Fruit fly (Drosophila melanogaster): Measurements from ENCODE around the gene Ccdc39.

Ccdc39 gene

DNA sequence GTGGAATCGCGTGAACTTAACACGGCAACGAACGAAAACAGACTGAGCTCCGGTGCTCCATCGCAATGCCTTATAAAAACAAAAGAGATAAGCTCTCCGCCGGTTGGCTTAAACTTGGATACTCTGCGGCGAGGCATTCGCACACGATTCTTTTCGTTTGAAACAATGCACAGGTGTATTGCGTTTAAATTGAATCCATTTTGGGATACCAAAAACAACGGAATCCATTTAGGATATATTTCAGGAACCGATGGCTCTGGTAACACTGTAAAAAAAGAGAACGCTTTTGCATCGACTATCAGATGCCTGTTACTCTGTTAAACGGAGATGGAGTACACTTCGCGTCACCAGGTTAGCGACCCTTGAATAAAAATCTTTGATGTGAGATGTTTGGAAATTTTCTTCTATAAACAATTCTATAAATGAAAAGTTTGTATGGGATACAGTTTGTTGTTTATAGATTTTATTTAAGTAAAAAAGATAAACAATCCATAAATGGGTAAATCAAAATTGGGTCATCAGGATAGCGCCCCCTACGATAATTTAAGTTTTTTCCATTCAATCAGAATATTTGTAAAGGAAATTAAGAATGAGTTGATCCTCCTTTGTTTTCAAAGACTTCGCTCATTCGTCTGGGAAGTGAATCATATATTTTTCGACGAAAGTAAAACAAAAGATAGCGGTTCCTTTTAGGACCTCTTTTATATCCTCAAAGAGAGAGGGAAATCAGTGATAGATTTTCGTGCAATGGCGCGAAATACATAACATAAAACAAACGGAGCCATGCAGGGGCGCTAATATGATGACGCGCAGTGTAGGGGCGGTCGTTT is 52.5 kb downstream of the Ccdc39 start, which contains the start of gene Nep2 (continued):
- no peak for TF ChIP-seq Ravus (GFP tag; IDR thresholded peaks at IDR 0.05)
- TF ChIP-seq cwo (GFP tag; optimal IDR thresholded peaks at IDR 0.05) = no peak
- TF ChIP-seq wek (GFP tag; optimal IDR thresholded peaks at IDR 0.05) = no peak
- TF ChIP-seq ERR (GFP tag; optimal IDR thresholded peaks at IDR 0.05) = no peak
- no peak for TF ChIP-seq CG9876 (GFP tag; optimal IDR thresholded peaks at IDR 0.05)
- TF ChIP-seq row (GFP tag; IDR thresholded peaks at IDR 0.05) = peak; percentile 42; the same call in 2 of the 3 replicates
- TF ChIP-seq CG4404 (GFP tag; IDR thresholded peaks at IDR 0.05) = no peak
- peak; percentile 46 for TF ChIP-seq CG1233 (GFP tag; optimal IDR thresholded peaks at IDR 0.05)
- no peak for TF ChIP-seq CG10147 (GFP tag; optimal IDR thresholded peaks at IDR 0.05)
- no peak for TF ChIP-seq H2.0 (GFP tag; IDR thresholded peaks at IDR 0.05)
- no peak for TF ChIP-seq chn (GFP tag; optimal IDR thresholded peaks at IDR 0.05)
- peak; percentile 34 for TF ChIP-seq phol (tag; optimal IDR thresholded peaks at IDR 0.05)
- no peak for TF ChIP-seq zen2 (GFP tag; IDR thresholded peaks at IDR 0.05; ENCODE audit: partially characterized antibody)
- TF ChIP-seq CG14050 (GFP tag; IDR thresholded peaks at IDR 0.05) = no peak
- TF ChIP-seq CG12104 (GFP tag; optimal IDR thresholded peaks at IDR 0.05) = peak; percentile 28
- no peak for TF ChIP-seq CG8765 (GFP tag; IDR thresholded peaks at IDR 0.05)
- peak; percentile 44 for TF ChIP-seq CG8924 (tag; optimal IDR thresholded peaks at IDR 0.05)
- TF ChIP-seq cg (GFP tag; optimal IDR thresholded peaks at IDR 0.05) = no peak
- TF ChIP-seq CG1024 (GFP tag; IDR thresholded peaks at IDR 0.05) = no peak
- no peak for TF ChIP-seq corto (GFP tag; optimal IDR thresholded peaks at IDR 0.05)
- TF ChIP-seq CG6854 (GFP tag; optimal IDR thresholded peaks at IDR 0.05) = peak; percentile 36
- no peak for TF ChIP-seq CG10959 (GFP tag; IDR thresholded peaks at IDR 0.05)
- TF ChIP-seq usp (GFP tag; optimal IDR thresholded peaks at IDR 0.05) = no peak
- no peak for TF ChIP-seq unpg (GFP tag; optimal IDR thresholded peaks at IDR 0.05)
- no peak for TF ChIP-seq D (optimal IDR thresholded peaks at IDR 0.05)
- peak; percentile 29 for TF ChIP-seq D (GFP tag; optimal IDR thresholded peaks at IDR 0.05)
- no peak for TF ChIP-seq HmgD (GFP tag; optimal IDR thresholded peaks at IDR 0.05)
- TF ChIP-seq CG2120 (GFP tag; optimal IDR thresholded peaks at IDR 0.05) = peak; percentile 41
- peak; percentile 35 for TF ChIP-seq CG7786 (GFP tag; optimal IDR thresholded peaks at IDR 0.05)
- TF ChIP-seq CG9817 (tag; optimal IDR thresholded peaks at IDR 0.05) = no peak
- no peak for TF ChIP-seq CG4730 (GFP tag; IDR thresholded peaks at IDR 0.05)
- peak; percentile 80 for TF ChIP-seq CG16813 (GFP tag; IDR thresholded peaks at IDR 0.05; ENCODE audit: partially characterized antibody)
- peak; percentile 63; the same call in 1 of the 3 replicates for TF ChIP-seq hb (GFP tag; IDR thresholded peaks at IDR 0.05; ENCODE audit: partially characterized antibody)
- TF ChIP-seq CG10565 (GFP tag; optimal IDR thresholded peaks at IDR 0.05) = no peak
- TF ChIP-seq CG2875 (GFP tag; optimal IDR thresholded peaks at IDR 0.05) = no peak
- peak; percentile 55 for TF ChIP-seq nmo (GFP tag; optimal IDR thresholded peaks at IDR 0.05)
- TF ChIP-seq CG15269 (tag; optimal IDR thresholded peaks at IDR 0.05) = no peak
- no peak for TF ChIP-seq Six4 (GFP tag; optimal IDR thresholded peaks at IDR 0.05)
- TF ChIP-seq CG3163 (GFP tag; optimal IDR thresholded peaks at IDR 0.05) = no peak
- TF ChIP-seq MESR4 (GFP tag; optimal IDR thresholded peaks at IDR 0.05) = no peak
- peak; percentile 1 for TF ChIP-seq CG9609 (GFP tag; optimal IDR thresholded peaks at IDR 0.05)
- TF ChIP-seq fru (optimal IDR thresholded peaks at IDR 0.05) = no peak
- peak in 1 of 3 experiments; percentile 45 for TF ChIP-seq lola (GFP tag; optimal IDR thresholded peaks at IDR 0.05)
- peak; percentile 28 for TF ChIP-seq CG2712 (tag; optimal IDR thresholded peaks at IDR 0.05)
- TF ChIP-seq run (tag; optimal IDR thresholded peaks at IDR 0.05) = no peak
- TF ChIP-seq CG10267 (tag; optimal IDR thresholded peaks at IDR 0.05) = peak; percentile 9
- peak; percentile 78 for TF ChIP-seq CG7963 (GFP tag; IDR thresholded peaks at IDR 0.05; ENCODE audit: partially characterized antibody)
- no peak for TF ChIP-seq CG6813 (GFP tag; optimal IDR thresholded peaks at IDR 0.05)
- TF ChIP-seq Hr78 (GFP tag; optimal IDR thresholded peaks at IDR 0.05) = no peak
